Worm (Caenorhabditis elegans) whole organism, L4/young adult: Measurements from ENCODE around the gene egas-1.

ENCODE experiments used
- W03F9.2 ChIP-seq: fragments of 150-350 bp; optimal IDR thresholded peaks from 2 replicates; lab custom pipeline; 2014; ENCODE audit warnings: missing biosample characterization, missing genetic modification characterization
- him-1 ChIP-seq: sonication (generic microtip); optimal IDR thresholded peaks from 2 replicates; lab custom pipeline; 2016; ENCODE audit warnings: missing genotype, missing genetic modification reagents, missing genetic modification characterization, missing compliant biosample characterization

- no peak for TF ChIP-seq him-1 (tag; lab: Kevin White, UChicago)
- TF ChIP-seq W03F9.2 = peak; percentile 30
Measured at ce11 chrV:18614498-18614897, 25.6 kb upstream of the egas-1 start.
